Fruit fly (Drosophila melanogaster) whole organism, wandering third instar larva: ENCODE measurements around the gene CG14990.

Experiments used
- Abd-B ChIP-seq: fragments of >200 bp; optimal IDR thresholded peaks from 2 replicates; lab custom pipeline; 2017; ENCODE audit warnings: missing biosample characterization, missing genetic modification characterization
- CG32264 ChIP-seq: fragments of 200-800 bp; sonication (Bioruptor generic); optimal IDR thresholded peaks from 2 replicates; lab custom pipeline; 2016; ENCODE audit warnings: missing biosample characterization, missing genetic modification characterization
- Dfd ChIP-seq: fragments of >200 bp; optimal IDR thresholded peaks from 2 replicates; lab custom pipeline; 2017; ENCODE audit warnings: missing biosample characterization, missing genetic modification characterization
- Dif ChIP-seq: fragments of 200-275, 200-300 bp; sonication (Bioruptor generic); optimal IDR thresholded peaks from 2 replicates; lab custom pipeline; 2018; ENCODE audit warnings: missing biosample characterization, missing genetic modification characterization; ENCODE audit not compliant: partially characterized antibody
- GATAd ChIP-seq: sonication (Bioruptor generic); optimal IDR thresholded peaks from 2 replicates; lab custom pipeline; 2016; ENCODE audit warnings: missing biosample characterization, missing genetic modification characterization
- HLH106 ChIP-seq: fragments of 200-800 bp; optimal IDR thresholded peaks from 3 replicates; lab custom pipeline; 2019; ENCODE audit warnings: missing biosample characterization, mild to moderate bottlenecking, missing genetic modification characterization, moderate library complexity
- Hnf4 ChIP-seq: fragments of 200-800 bp; sonication (Bioruptor generic); optimal IDR thresholded peaks from 2 replicates; lab custom pipeline; 2016; ENCODE audit warnings: missing biosample characterization, mild to moderate bottlenecking, missing genetic modification characterization
- Hr78 ChIP-seq: fragments of >200 bp; optimal IDR thresholded peaks from 2 replicates; lab custom pipeline; 2017; ENCODE audit warnings: missing biosample characterization, missing genetic modification characterization
- Hr83 ChIP-seq: fragments of 200-300 bp; sonication (Bioruptor generic); optimal IDR thresholded peaks from 2 replicates; lab custom pipeline; 2016; ENCODE audit warnings: missing biosample characterization, mild to moderate bottlenecking, missing genetic modification characterization, moderate library complexity; ENCODE audit not compliant: poor library complexity, severe bottlenecking
- Jra ChIP-seq: sonication (Bioruptor generic); optimal IDR thresholded peaks from 2 replicates; lab custom pipeline; 2016; ENCODE audit warnings: missing biosample characterization, missing genetic modification characterization
- Myc ChIP-seq: fragments of >200 bp; optimal IDR thresholded peaks from 2 replicates; lab custom pipeline; 2017
- N ChIP-seq: fragments of >200 bp; optimal IDR thresholded peaks from 2 replicates; lab custom pipeline; 2018; ENCODE audit warnings: missing biosample characterization, missing external identifiers, missing genetic modification characterization
- OdsH ChIP-seq: fragments of 200-800 bp; sonication (Bioruptor generic); optimal IDR thresholded peaks from 2 replicates; lab custom pipeline; 2016; ENCODE audit warnings: missing biosample characterization, mild to moderate bottlenecking, missing genetic modification characterization
- Rel ChIP-seq, 2 experiments: fragments of 200-800 bp; sonication (Bioruptor generic) in 1 of 2; optimal IDR thresholded peaks; 2 replicates in 1 of 2; 3 replicates in 1 of 2; lab custom pipeline; 2016 to 2019; ENCODE audit warnings: mild to moderate bottlenecking in 2 of 2, missing biosample characterization in 2 of 2, missing genetic modification characterization in 2 of 2, moderate library complexity in 1 of 2
- Sp1 ChIP-seq: fragments of 200-800 bp; sonication (Bioruptor generic); optimal IDR thresholded peaks from 3 replicates; lab custom pipeline; 2019; ENCODE audit warnings: missing biosample characterization, mild to moderate bottlenecking, missing genetic modification characterization, moderate library complexity
- Vsx2 ChIP-seq: fragments of 200-300, 225-300 bp; sonication (Bioruptor generic); optimal IDR thresholded peaks from 2 replicates; lab custom pipeline; 2018; ENCODE audit warnings: missing biosample characterization, missing genetic modification characterization; ENCODE audit not compliant: partially characterized antibody
- br ChIP-seq: fragments of 200-800 bp; sonication (Bioruptor generic); optimal IDR thresholded peaks from 2 replicates; lab custom pipeline; 2016; ENCODE audit warnings: missing biosample characterization, missing genetic modification characterization
- dl ChIP-seq, 2 experiments: fragments of 175-275, 200-275 bp in 1 of 2; fragments of 200-275 bp in 1 of 2; sonication (Bioruptor generic); optimal IDR thresholded peaks; lab custom pipeline; 2018; ENCODE audit warnings: mild to moderate bottlenecking in 2 of 2, missing biosample characterization in 2 of 2, missing genetic modification characterization in 2 of 2, moderate library complexity in 2 of 2; ENCODE audit not compliant: partially characterized antibody in 2 of 2, insufficient read depth in 1 of 2
- dmrt93B ChIP-seq: fragments of 200-800 bp; sonication (Bioruptor generic); optimal IDR thresholded peaks from 2 replicates; lab custom pipeline; 2018; ENCODE audit warnings: missing biosample characterization, mild to moderate bottlenecking, missing genetic modification characterization
- dsf ChIP-seq: sonication (Bioruptor generic); optimal IDR thresholded peaks from 2 replicates; lab custom pipeline; 2016; ENCODE audit warnings: missing biosample characterization, missing genetic modification characterization, borderline replicate concordance
- ey ChIP-seq: fragments of 200-800 bp; sonication (Bioruptor generic); optimal IDR thresholded peaks from 2 replicates; lab custom pipeline; 2016; ENCODE audit warnings: missing biosample characterization, missing genetic modification characterization
- foxo ChIP-seq, 2 experiments: fragments of 200-800 bp; sonication (Bioruptor generic); optimal IDR thresholded peaks; 2 replicates in 1 of 2; 3 replicates in 1 of 2; lab custom pipeline; 2016 to 2017; ENCODE audit warnings: missing biosample characterization in 2 of 2, missing genetic modification characterization in 2 of 2
- fru ChIP-seq: fragments of 200-800 bp; sonication (Bioruptor generic); optimal IDR thresholded peaks from 3 replicates; lab custom pipeline; 2016; ENCODE audit warnings: missing biosample characterization, mild to moderate bottlenecking, missing genetic modification characterization
- h ChIP-seq: fragments of 200-800 bp; sonication (Bioruptor generic); optimal IDR thresholded peaks from 3 replicates; lab custom pipeline; 2016; ENCODE audit warnings: missing biosample characterization, mild to moderate bottlenecking, missing genetic modification characterization
- jim ChIP-seq: fragments of 175-275, 200-325 bp; sonication (Bioruptor generic); optimal IDR thresholded peaks from 2 replicates; lab custom pipeline; 2016; ENCODE audit warnings: missing biosample characterization, mild to moderate bottlenecking, missing genetic modification characterization
- pan ChIP-seq: fragments of >200 bp; optimal IDR thresholded peaks from 2 replicates; lab custom pipeline; 2017
- psq ChIP-seq: fragments of 200-800 bp; sonication (Bioruptor generic); optimal IDR thresholded peaks from 3 replicates; lab custom pipeline; 2017; ENCODE audit warnings: missing biosample characterization, mild to moderate bottlenecking, missing genetic modification characterization, moderate library complexity
- rgr ChIP-seq: fragments of 200-800 bp; sonication (Bioruptor generic); optimal IDR thresholded peaks from 3 replicates; lab custom pipeline; 2016; ENCODE audit warnings: missing biosample characterization, mild to moderate bottlenecking, missing genetic modification characterization
- sage ChIP-seq: fragments of 200-800 bp; sonication (Bioruptor generic); optimal IDR thresholded peaks from 2 replicates; lab custom pipeline; 2016; ENCODE audit warnings: missing biosample characterization, mild to moderate bottlenecking, missing genetic modification characterization
- sv ChIP-seq: fragments of 200-800 bp; sonication (Bioruptor generic); optimal IDR thresholded peaks from 3 replicates; lab custom pipeline; 2016; ENCODE audit warnings: missing biosample characterization, missing genetic modification characterization
- tai ChIP-seq: sonication (Bioruptor generic); optimal IDR thresholded peaks from 2 replicates; lab custom pipeline; 2016; ENCODE audit warnings: missing biosample characterization, missing genetic modification characterization
- usp ChIP-seq: fragments of >200 bp; optimal IDR thresholded peaks from 2 replicates; lab custom pipeline; 2017; ENCODE audit warnings: missing biosample characterization, missing genetic modification characterization
- woc ChIP-seq: sonication (Bioruptor generic); optimal IDR thresholded peaks from 2 replicates; lab custom pipeline; 2016; ENCODE audit warnings: missing biosample characterization, mild to moderate bottlenecking, missing genetic modification characterization

CG14990 gene

dm6 chr3L:4107120-4107519 lies 14.1 kb downstream of the CG14990 start:
- TF ChIP-seq usp (GFP tag; lab: Kevin White, UChicago) (no peak), Rel (GFP tag; optimal IDR thresholded peaks at IDR 0.05; lab: Kevin White, UChicago) (peak; percentile 32), Rel (tag; optimal IDR thresholded peaks at IDR 0.05; lab: Kevin White, UChicago) (peak; percentile 6), Jra (GFP tag; lab: Kevin White, UChicago) (peak; percentile 42)
- TF ChIP-seq, all 38 proteins: peak for 2

dm6 chr3L:4108072-4108843 lies 15.3 kb downstream of the CG14990 start, which contains the start of gene Ack:
Gene Ack (plus strand): TSS chr3L:4108186.
- TF ChIP-seq N (peak; percentile 72), fru (GFP tag; lab: Kevin White, UChicago) (no peak), Hr78 (GFP tag; lab: Kevin White, UChicago) (peak; percentile 35)

DNA sequence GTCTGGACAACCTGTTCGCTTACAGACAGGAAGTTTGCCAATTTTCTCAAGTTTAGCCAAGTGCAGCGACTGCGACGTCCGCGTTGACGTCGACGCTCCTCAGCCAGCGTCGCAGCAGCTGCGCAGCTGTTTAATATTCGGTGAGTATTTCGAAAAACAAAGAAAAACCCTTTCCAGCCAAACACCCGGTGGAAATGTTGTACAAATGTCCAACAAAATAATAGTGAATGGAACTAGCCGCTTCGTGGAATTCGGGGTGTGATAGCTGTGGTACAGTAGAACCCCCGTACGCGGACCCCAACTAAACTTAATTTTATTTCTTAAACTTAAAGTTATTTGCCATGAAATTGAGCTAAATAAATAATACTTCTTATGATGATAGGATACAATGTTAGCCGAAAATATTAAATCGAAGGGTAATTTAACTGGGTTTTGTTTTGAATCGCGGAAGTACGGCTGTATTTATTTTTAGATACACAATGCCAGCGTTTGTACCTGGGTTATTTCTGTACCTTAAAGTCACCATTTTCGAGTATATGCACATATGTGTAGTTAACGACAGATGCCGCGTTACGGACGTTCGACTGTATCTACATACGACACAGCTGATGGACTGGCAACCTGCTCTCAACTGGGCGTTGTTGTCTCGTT lies 16.0 kb downstream of the CG14990 start:
- peak; percentile 28 for TF ChIP-seq woc
- TF ChIP-seq CG32264 (GFP tag; lab: Kevin White, UChicago), result no peak
- TF ChIP-seq GATAd, result no peak
- TF ChIP-seq Dif, result no peak
- no peak for TF ChIP-seq Dfd (GFP tag; lab: Kevin White, UChicago)
- TF ChIP-seq Rel (GFP tag; optimal IDR thresholded peaks at IDR 0.05; lab: Kevin White, UChicago), result no peak
- TF ChIP-seq Rel (tag; optimal IDR thresholded peaks at IDR 0.05; lab: Kevin White, UChicago), result no peak
- TF ChIP-seq h (GFP tag; lab: Kevin White, UChicago), result peak; percentile 46
- no peak for TF ChIP-seq Myc (lab: Kevin White, UChicago)
- no peak for TF ChIP-seq OdsH (GFP tag; lab: Kevin White, UChicago)
- TF ChIP-seq ey (GFP tag; lab: Kevin White, UChicago), result peak; percentile 29
- TF ChIP-seq pan (lab: Kevin White, UChicago), result no peak
- peak; percentile 21 for TF ChIP-seq Jra (GFP tag; lab: Kevin White, UChicago)
- TF ChIP-seq tai, result no peak
- peak; percentile 59 for TF ChIP-seq fru (GFP tag; lab: Kevin White, UChicago)
- TF ChIP-seq Hnf4 (GFP tag; lab: Kevin White, UChicago), result no peak
- TF ChIP-seq Hr78 (GFP tag; lab: Kevin White, UChicago), result no peak
- peak; percentile 2 for TF ChIP-seq dmrt93B
- peak; percentile 36 for TF ChIP-seq rgr (GFP tag; lab: Kevin White, UChicago)
- peak; percentile 44 for TF ChIP-seq br
- TF ChIP-seq Sp1 (GFP tag; lab: Kevin White, UChicago), result peak; percentile 26
- TF ChIP-seq Abd-B (GFP tag; lab: Kevin White, UChicago), result no peak
- no peak for TF ChIP-seq dsf (GFP tag; lab: Kevin White, UChicago)
- TF ChIP-seq HLH106 (tag; lab: Kevin White, UChicago), result peak; percentile 28
- no peak for TF ChIP-seq sage (GFP tag; lab: Kevin White, UChicago)
- no peak for TF ChIP-seq Vsx2 (GFP tag; lab: Kevin White, UChicago)
- TF ChIP-seq psq (GFP tag; lab: Kevin White, UChicago), result peak; percentile 27
- TF ChIP-seq jim (GFP tag; lab: Kevin White, UChicago), result no peak
- TF ChIP-seq N, result no peak
- no peak for TF ChIP-seq Hr83 (GFP tag; lab: Kevin White, UChicago)
- peak in 1 of 2 experiments; percentile 27 for TF ChIP-seq foxo (GFP tag; optimal IDR thresholded peaks at IDR 0.05; lab: Kevin White, UChicago)
- peak; percentile 67 for TF ChIP-seq sv (GFP tag; lab: Kevin White, UChicago)
- no peak for TF ChIP-seq dl (GFP tag; optimal IDR thresholded peaks at IDR 0.05; lab: Kevin White, UChicago; ENCODE audit: insufficient read depth in 1 of 2, partially characterized antibody in 2 of 2)
